Worm (Caenorhabditis elegans): ENCODE measurements around the gene H03G16.1.

Gene H03G16.1

ce11 chrX:15103481-15103880 is 49.8 kb downstream of the H03G16.1 start:
- TF ChIP-seq ceh-83 (GFP tag; optimal IDR thresholded peaks at IDR 0.05): no peak
- no peak for TF ChIP-seq sem-2 (GFP tag; optimal IDR thresholded peaks at IDR 0.05)

Data from whole organism, mixed stage, embryonic.